Worm (Caenorhabditis elegans) whole organism, late embryonic: Measurements from ENCODE around the gene msp-31.

Source experiments
- C38D4.7 ChIP-seq: fragments of 200-800 bp; sonication (Bioruptor generic); optimal IDR thresholded peaks from 2 replicates; lab custom pipeline; 2018; ENCODE audit warnings: mild to moderate bottlenecking, missing genetic modification characterization, moderate library complexity, missing compliant biosample characterization
- F13H6.1 ChIP-seq: sonication (generic microtip); optimal IDR thresholded peaks from 2 replicates; lab custom pipeline; 2016; ENCODE audit warnings: missing genetic modification characterization, missing compliant biosample characterization
- K02D7.2 ChIP-seq: sonication (generic microtip); optimal IDR thresholded peaks from 2 replicates; lab custom pipeline; 2017; ENCODE audit warnings: mild to moderate bottlenecking, missing genetic modification characterization, missing compliant biosample characterization
- K09A11.1 ChIP-seq: sonication (generic microtip); optimal IDR thresholded peaks from 2 replicates; lab custom pipeline; 2017; ENCODE audit warnings: antibody characterized with exemption, mild to moderate bottlenecking, missing genetic modification characterization, missing compliant biosample characterization; ENCODE audit not compliant: insufficient read depth
- T23F11.4 ChIP-seq: fragments of 200-800 bp; sonication (Bioruptor generic); optimal IDR thresholded peaks from 2 replicates; lab custom pipeline; 2018; ENCODE audit warnings: mild to moderate bottlenecking, missing genetic modification characterization, missing compliant biosample characterization
- ama-1 ChIP-seq: fragments of 150-350 bp; optimal IDR thresholded peaks from 2 replicates; lab custom pipeline; 2014
- ceh-14 ChIP-seq: sonication (generic microtip); optimal IDR thresholded peaks from 2 replicates; lab custom pipeline; 2016; ENCODE audit warnings: missing genotype, missing genetic modification characterization, missing compliant biosample characterization
- ceh-22 ChIP-seq: sonication (generic microtip); optimal IDR thresholded peaks from 2 replicates; lab custom pipeline; 2017; ENCODE audit warnings: missing biosample characterization, missing genetic modification characterization
- ceh-30 ChIP-seq: fragments of 150-350 bp; optimal IDR thresholded peaks from 2 replicates; lab custom pipeline; 2014; ENCODE audit warnings: missing biosample characterization, missing genetic modification characterization
- ceh-31 ChIP-seq: sonication (generic microtip); optimal IDR thresholded peaks from 2 replicates; lab custom pipeline; 2016; ENCODE audit warnings: missing genetic modification characterization, missing compliant biosample characterization
- ceh-45 ChIP-seq: fragments of 200-800 bp; sonication (Bioruptor generic); IDR thresholded peaks from 2 replicates; pipeline ENCODE4 v1.3.6; 2022; ENCODE audit warnings: missing genetic modification reagents, missing genetic modification characterization, missing compliant biosample characterization
- ceh-48 ChIP-seq: sonication (generic microtip); optimal IDR thresholded peaks from 2 replicates; lab custom pipeline; 2016; ENCODE audit warnings: missing genetic modification characterization, inconsistent platforms, missing compliant biosample characterization
- ceh-6 ChIP-seq: fragments of 200-800 bp; sonication (Bioruptor generic); optimal IDR thresholded peaks from 2 replicates; lab custom pipeline; 2018; ENCODE audit warnings: mild to moderate bottlenecking, missing genetic modification characterization, missing compliant biosample characterization
- dmd-4 ChIP-seq: sonication (generic microtip); optimal IDR thresholded peaks from 2 replicates; lab custom pipeline; 2016; ENCODE audit warnings: borderline replicate concordance, missing genetic modification characterization, missing compliant biosample characterization
- elt-2 ChIP-seq: sonication (generic microtip); optimal IDR thresholded peaks from 2 replicates; lab custom pipeline; 2016; ENCODE audit warnings: missing genetic modification reagents, missing genetic modification characterization, missing compliant biosample characterization
- elt-4 ChIP-seq: sonication (generic microtip); optimal IDR thresholded peaks from 2 replicates; lab custom pipeline; 2016; ENCODE audit warnings: missing genetic modification characterization, missing compliant biosample characterization
- ets-4 ChIP-seq: sonication (generic microtip); optimal IDR thresholded peaks from 2 replicates; lab custom pipeline; 2016; ENCODE audit warnings: missing genetic modification characterization, missing compliant biosample characterization
- eyg-1 ChIP-seq: sonication (generic microtip); optimal IDR thresholded peaks from 2 replicates; lab custom pipeline; 2016; ENCODE audit warnings: missing genotype, missing genetic modification characterization, missing compliant biosample characterization
- fax-1 ChIP-seq: sonication (generic microtip); optimal IDR thresholded peaks from 2 replicates; lab custom pipeline; 2016; ENCODE audit warnings: missing genotype, missing genetic modification characterization, missing compliant biosample characterization
- fkh-6 ChIP-seq: sonication (generic microtip); optimal IDR thresholded peaks from 2 replicates; lab custom pipeline; 2016; ENCODE audit warnings: missing genetic modification characterization, missing compliant biosample characterization
- hlh-15 ChIP-seq: sonication (generic microtip); optimal IDR thresholded peaks from 2 replicates; lab custom pipeline; 2016; ENCODE audit warnings: missing genetic modification characterization, missing compliant biosample characterization
- hlh-30 ChIP-seq: sonication (generic microtip); optimal IDR thresholded peaks from 2 replicates; lab custom pipeline; 2017; ENCODE audit warnings: antibody characterized with exemption, missing genetic modification characterization, missing compliant biosample characterization; ENCODE audit not compliant: insufficient read depth
- hlh-6 ChIP-seq: sonication (generic microtip); optimal IDR thresholded peaks from 2 replicates; lab custom pipeline; 2016; ENCODE audit warnings: missing genotype, missing genetic modification characterization, missing compliant biosample characterization
- hlh-8 ChIP-seq: sonication (generic microtip); optimal IDR thresholded peaks from 2 replicates; lab custom pipeline; 2016; ENCODE audit warnings: missing genotype, missing genetic modification characterization, missing compliant biosample characterization
- lim-6 ChIP-seq: sonication (generic microtip); optimal IDR thresholded peaks from 2 replicates; lab custom pipeline; 2016; ENCODE audit warnings: missing genetic modification characterization, missing compliant biosample characterization
- lin-11 ChIP-seq: fragments of 200-800 bp; sonication (Bioruptor generic); optimal IDR thresholded peaks from 2 replicates; lab custom pipeline; 2018; ENCODE audit warnings: mild to moderate bottlenecking, missing genetic modification characterization, missing compliant biosample characterization
- madf-2 ChIP-seq: sonication (generic microtip); optimal IDR thresholded peaks from 2 replicates; lab custom pipeline; 2017; ENCODE audit warnings: missing genetic modification characterization, missing compliant biosample characterization
- mec-3 ChIP-seq: sonication (generic microtip); optimal IDR thresholded peaks from 2 replicates; lab custom pipeline; 2016; ENCODE audit warnings: borderline replicate concordance, missing genetic modification characterization, missing compliant biosample characterization
- nhr-11 ChIP-seq: fragments of 150-350 bp; optimal IDR thresholded peaks from 2 replicates; lab custom pipeline; 2014; ENCODE audit warnings: missing biosample characterization, missing genetic modification characterization
- nhr-232 ChIP-seq: sonication (generic microtip); optimal IDR thresholded peaks from 2 replicates; lab custom pipeline; 2016; ENCODE audit warnings: missing genetic modification characterization, missing compliant biosample characterization
- npax-4 ChIP-seq: sonication (generic microtip); optimal IDR thresholded peaks from 2 replicates; lab custom pipeline; 2016; ENCODE audit warnings: missing genetic modification characterization, missing compliant biosample characterization
- pag-3 ChIP-seq: sonication (generic microtip); optimal IDR thresholded peaks from 2 replicates; lab custom pipeline; 2016; ENCODE audit warnings: missing compliant biosample characterization, missing genetic modification characterization, borderline replicate concordance
- pat-9 ChIP-seq: fragments of 200-800 bp; sonication (Bioruptor generic); optimal IDR thresholded peaks from 2 replicates; lab custom pipeline; 2018; ENCODE audit warnings: mild to moderate bottlenecking, missing genetic modification characterization, moderate library complexity, missing compliant biosample characterization
- pax-1 ChIP-seq: fragments of 150-350 bp; optimal IDR thresholded peaks from 2 replicates; lab custom pipeline; 2014; ENCODE audit warnings: missing biosample characterization, missing genetic modification characterization
- pha-2 ChIP-seq: sonication (generic microtip); optimal IDR thresholded peaks from 2 replicates; lab custom pipeline; 2017; ENCODE audit warnings: mild to moderate bottlenecking, missing genetic modification characterization, missing compliant biosample characterization
- pha-4 ChIP-seq: fragments of 150-350 bp; optimal IDR thresholded peaks from 2 replicates; lab custom pipeline; 2018; ENCODE audit warnings: missing biosample characterization, missing genetic modification reagents, missing genetic modification characterization
- pros-1 ChIP-seq: fragments of 150-350 bp; optimal IDR thresholded peaks from 2 replicates; lab custom pipeline; 2014; ENCODE audit warnings: missing biosample characterization, missing genetic modification reagents, missing genetic modification characterization
- ref-2 ChIP-seq: sonication (generic microtip); optimal IDR thresholded peaks from 2 replicates; lab custom pipeline; 2016; ENCODE audit warnings: missing genetic modification characterization, missing compliant biosample characterization
- rnt-1 ChIP-seq: sonication (generic microtip); optimal IDR thresholded peaks from 2 replicates; lab custom pipeline; 2016; ENCODE audit warnings: missing genetic modification characterization, missing compliant biosample characterization
- sdc-2 ChIP-seq: sonication (generic microtip); optimal IDR thresholded peaks from 2 replicates; lab custom pipeline; 2016; ENCODE audit warnings: missing genotype, missing genetic modification characterization, missing compliant biosample characterization
- syd-9 ChIP-seq: sonication (generic microtip); optimal IDR thresholded peaks from 2 replicates; lab custom pipeline; 2016; ENCODE audit warnings: mild to moderate bottlenecking, missing genetic modification characterization, moderate library complexity, missing compliant biosample characterization
- tbx-7 ChIP-seq: sonication (generic microtip); optimal IDR thresholded peaks from 2 replicates; lab custom pipeline; 2016; ENCODE audit warnings: missing genotype, missing genetic modification characterization, missing compliant biosample characterization
- unc-3 ChIP-seq, 2 experiments: fragments of 200-800 bp in 1 of 2; sonication (Bioruptor generic) in 1 of 2; sonication (generic microtip) in 1 of 2; conservative IDR thresholded peaks in 1 of 2; optimal IDR thresholded peaks in 1 of 2; 2 replicates each; pipeline versions ENCODE4 v1.3.6 to Lab custom; 2016 to 2022; ENCODE audit warnings: missing compliant biosample characterization in 2 of 2, missing genetic modification characterization in 2 of 2, missing genetic modification reagents in 1 of 2
- unc-42 ChIP-seq: sonication (generic microtip); optimal IDR thresholded peaks from 2 replicates; lab custom pipeline; 2016; ENCODE audit warnings: missing genotype, missing genetic modification characterization, missing compliant biosample characterization
- unc-55 ChIP-seq: sonication (generic microtip); optimal IDR thresholded peaks from 2 replicates; lab custom pipeline; 2017; ENCODE audit warnings: missing biosample characterization, missing genetic modification reagents, missing genetic modification characterization
- unc-86 ChIP-seq: sonication (generic microtip); optimal IDR thresholded peaks from 2 replicates; lab custom pipeline; 2016; ENCODE audit warnings: missing genetic modification characterization, missing compliant biosample characterization
- zip-5 ChIP-seq: sonication (generic microtip); optimal IDR thresholded peaks from 2 replicates; lab custom pipeline; 2016; ENCODE audit warnings: missing genetic modification characterization, missing compliant biosample characterization
- ztf-16 ChIP-seq: sonication (generic microtip); optimal IDR thresholded peaks from 2 replicates; lab custom pipeline; 2017; ENCODE audit warnings: missing genetic modification characterization, missing compliant biosample characterization

msp-31 gene

ce11 chrII:4943849-4944248, 27.5 kb upstream of the msp-31 start, which contains the start of gene mdt-4:
TSS of gene mdt-4 (minus strand) at chrII:4943949.
- no peak for TF ChIP-seq K02D7.2
- no peak for TF ChIP-seq nhr-232
- no peak for TF ChIP-seq mec-3
- TF ChIP-seq ceh-31, result no peak
- TF ChIP-seq syd-9 (tag; lab: Kevin White, UChicago), result no peak
- no peak for TF ChIP-seq ref-2 (tag; lab: Kevin White, UChicago)
- TF ChIP-seq K09A11.1 (tag; lab: Kevin White, UChicago), result no peak
- TF ChIP-seq lin-11 (tag; lab: Kevin White, UChicago), result no peak
- no peak for TF ChIP-seq unc-3 (GFP tag; conservative IDR thresholded peaks at IDR 0.05; lab: Robert Waterston, UW)
- no peak for TF ChIP-seq unc-3 (tag; optimal IDR thresholded peaks at IDR 0.05; lab: Kevin White, UChicago)
- TF ChIP-seq fax-1, result no peak
- TF ChIP-seq fkh-6 (tag; lab: Kevin White, UChicago), result no peak
- TF ChIP-seq elt-4 (tag; lab: Kevin White, UChicago), result no peak
- no peak for TF ChIP-seq T23F11.4 (GFP tag; lab: Kevin White, UChicago)
- no peak for TF ChIP-seq hlh-8
- TF ChIP-seq dmd-4 (tag; lab: Kevin White, UChicago), result no peak
- no peak for TF ChIP-seq rnt-1
- TF ChIP-seq unc-86 (tag; lab: Kevin White, UChicago), result no peak
- no peak for TF ChIP-seq C38D4.7 (GFP tag; lab: Kevin White, UChicago)
- no peak for TF ChIP-seq sdc-2

ce11 chrII:4942829-4943228, 26.5 kb upstream of the msp-31 start:
- TF ChIP-seq npax-4 (tag; lab: Kevin White, UChicago), result no peak
- TF ChIP-seq elt-2 (tag; lab: Kevin White, UChicago), result peak; percentile 70
- no peak for TF ChIP-seq ets-4 (tag; lab: Kevin White, UChicago)
- peak; percentile 16 for TF ChIP-seq hlh-30 (tag; lab: Kevin White, UChicago)
- TF ChIP-seq ceh-48, result no peak
- TF ChIP-seq pag-3, result no peak

- TF ChIP-seq T23F11.4 (GFP tag; lab: Kevin White, UChicago) (peak; percentile 82), ceh-6 (GFP tag; lab: Kevin White, UChicago) (peak; percentile 80), mec-3 (peak; percentile 59), lim-6 (tag; lab: Kevin White, UChicago) (no peak), hlh-30 (tag; lab: Kevin White, UChicago) (peak; percentile 6), lin-11 (tag; lab: Kevin White, UChicago) (peak; percentile 58), nhr-11 (tag; lab: Kevin White, UChicago) (no peak), zip-5 (tag; lab: Kevin White, UChicago) (peak; percentile 30), pax-1 (tag; lab: Kevin White, UChicago) (no peak), ama-1 (peak; percentile 23), hlh-15 (tag; lab: Kevin White, UChicago) (no peak), tbx-7 (tag; lab: Kevin White, UChicago) (no peak), syd-9 (tag; lab: Kevin White, UChicago) (peak; percentile 49), unc-42 (tag; lab: Kevin White, UChicago) (no peak), pha-4 (tag; lab: Kevin White, UChicago) (no peak), ceh-14 (tag; lab: Kevin White, UChicago) (no peak), pros-1 (tag; lab: Kevin White, UChicago) (no peak), pha-2 (tag; lab: Kevin White, UChicago) (peak; percentile 74), dmd-4 (tag; lab: Kevin White, UChicago) (no peak), pat-9 (tag; lab: Kevin White, UChicago) (peak; percentile 78), unc-86 (tag; lab: Kevin White, UChicago) (peak; percentile 43), ceh-31 (peak; percentile 39), hlh-6 (peak; percentile 90), K09A11.1 (tag; lab: Kevin White, UChicago) (peak; percentile 60), unc-55 (GFP tag; lab: Kevin White, UChicago) (no peak), ceh-22 (tag; lab: Kevin White, UChicago) (peak; percentile 36), F13H6.1 (peak; percentile 49), ref-2 (tag; lab: Kevin White, UChicago) (peak; percentile 73), ztf-16 (peak; percentile 68), ceh-30 (tag; lab: Kevin White, UChicago) (no peak), eyg-1 (tag; lab: Kevin White, UChicago) (no peak), ceh-45 (GFP tag; lab: Robert Waterston, UW) (no peak), unc-3 (GFP tag; conservative IDR thresholded peaks at IDR 0.05; lab: Robert Waterston, UW) (peak; percentile 33; the same call in 1 of the 2 replicates), unc-3 (tag; optimal IDR thresholded peaks at IDR 0.05; lab: Kevin White, UChicago) (peak; percentile 28), madf-2 (tag; lab: Kevin White, UChicago) (peak; percentile 74)
Measured at ce11 chrII:4942397-4942796, 26.0 kb upstream of the msp-31 start.
